Worm (Caenorhabditis elegans) whole organism, L3 larva: Measurements from ENCODE around the gene lin-26.

Experiments used
- ceh-9 ChIP-seq: sonication (generic microtip); optimal IDR thresholded peaks from 2 replicates; lab custom pipeline; 2018; ENCODE audit warnings: missing biosample characterization, missing genetic modification characterization
- elt-2 ChIP-seq: sonication (generic microtip); optimal IDR thresholded peaks from 2 replicates; lab custom pipeline; 2016; ENCODE audit warnings: missing genetic modification reagents, mild to moderate bottlenecking, missing genetic modification characterization, missing compliant biosample characterization
- mdl-1 ChIP-seq: fragments of 150-350 bp; optimal IDR thresholded peaks from 2 replicates; lab custom pipeline; 2014; ENCODE audit warnings: missing biosample characterization, missing genetic modification characterization
- nhr-67 ChIP-seq: fragments of 150-350 bp; optimal IDR thresholded peaks from 2 replicates; lab custom pipeline; 2014; ENCODE audit warnings: missing biosample characterization, missing genetic modification characterization
- snpc-4 ChIP-seq: fragments of 150-350 bp; optimal IDR thresholded peaks from 2 replicates; lab custom pipeline; 2014; ENCODE audit warnings: missing biosample characterization, missing genetic modification characterization
- unc-62 ChIP-seq: fragments of 150-350 bp; sonication (generic microtip); optimal IDR thresholded peaks from 4 replicates; lab custom pipeline; 2014; ENCODE audit warnings: missing biosample characterization, missing genetic modification reagents, missing genetic modification characterization
- zag-1 ChIP-seq: fragments of 150-350 bp; optimal IDR thresholded peaks from 2 replicates; lab custom pipeline; 2014; ENCODE audit warnings: missing biosample characterization, missing genetic modification characterization

- TF ChIP-seq unc-62 (GFP tag; lab: Kevin White, UChicago), result peak; percentile 84
- no peak for TF ChIP-seq zag-1 (tag; lab: Kevin White, UChicago)
- TF ChIP-seq elt-2 (tag; lab: Kevin White, UChicago), result no peak
- no peak for TF ChIP-seq nhr-67 (tag; lab: Kevin White, UChicago)
- TF ChIP-seq mdl-1 (tag; lab: Kevin White, UChicago), result peak; percentile 62
- peak; percentile 38 for TF ChIP-seq snpc-4 (tag; lab: Kevin White, UChicago)
- no peak for TF ChIP-seq ceh-9 (tag; lab: Kevin White, UChicago)
Observed at ce11 chrII:7642016-7642653, 39.9 kb upstream of the lin-26 start.
